Fruit fly (Drosophila melanogaster) Kc167 (cell line): ENCODE data around the gene ana1.
A peak's percentile ranks its signal among the peaks of the same experiment; 100 is the strongest.

Experiments used
- Myc ChIP-seq: fragments of >200 bp; optimal IDR thresholded peaks from 2 replicates; lab custom pipeline; 2017; ENCODE audit warnings: missing external identifiers
- Sin3A ChIP-seq: fragments of >200 bp; optimal IDR thresholded peaks from 2 replicates; lab custom pipeline; 2018; ENCODE audit warnings: missing external identifiers
- h ChIP-seq: fragments of >200 bp; optimal IDR thresholded peaks from 3 replicates; lab custom pipeline; 2018; ENCODE audit warnings: missing external identifiers
- insv ChIP-seq: fragments of >200 bp; optimal IDR thresholded peaks from 3 replicates; lab custom pipeline; 2018; ENCODE audit warnings: missing external identifiers
- psq ChIP-seq: fragments of >200 bp; optimal IDR thresholded peaks from 2 replicates; lab custom pipeline; 2017; ENCODE audit warnings: missing external identifiers
- ttk ChIP-seq: sonication (Bioruptor generic); optimal IDR thresholded peaks from 2 replicates; lab custom pipeline; 2017; ENCODE audit warnings: missing external identifiers

DNA sequence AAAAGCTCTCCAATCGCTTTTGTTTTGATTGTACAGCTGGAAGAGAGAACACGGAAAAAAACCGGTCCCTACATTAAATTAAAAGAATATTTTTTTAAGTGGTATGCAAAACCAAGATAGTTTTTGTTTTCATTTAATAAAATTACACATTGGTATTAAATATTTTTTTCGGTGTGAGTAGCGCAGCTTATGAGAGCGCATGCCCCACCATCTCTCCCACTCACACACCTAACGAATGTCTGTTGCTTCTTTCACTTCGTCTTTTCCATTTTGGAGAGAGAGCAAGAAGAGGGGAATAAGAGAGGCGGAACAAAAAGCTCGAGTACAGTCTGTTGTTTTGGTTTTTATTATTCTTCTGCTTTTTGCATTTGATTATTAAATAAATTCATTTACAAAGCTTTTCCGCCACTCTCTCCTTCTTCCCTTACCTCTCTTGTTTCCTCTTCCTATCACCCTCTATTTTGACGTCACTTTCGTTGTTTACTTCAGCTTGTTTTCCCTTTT lies 42.2 kb downstream of the ana1 start:
- no peak for TF ChIP-seq h (lab: Kevin White, UChicago)
- peak; percentile 43 for TF ChIP-seq psq (lab: Kevin White, UChicago)
- TF ChIP-seq insv, result no peak
- TF ChIP-seq Myc (lab: Kevin White, UChicago), result no peak
- no peak for TF ChIP-seq Sin3A (lab: Kevin White, UChicago)
- TF ChIP-seq ttk (lab: Kevin White, UChicago), result no peak
